Fruit fly (Drosophila melanogaster) whole organism, embryonic: ENCODE measurements around the gene Sec20.

Experiments used
- CG10274 ChIP-seq: fragments of 200-800 bp; sonication (Bioruptor generic); optimal IDR thresholded peaks from 3 replicates; lab custom pipeline; 2017; ENCODE audit warnings: missing biosample characterization, mild to moderate bottlenecking, missing genetic modification characterization
- CG11398 ChIP-seq: fragments of 200-800 bp; sonication (Bioruptor generic); optimal IDR thresholded peaks from 2 replicates; lab custom pipeline; 2016; ENCODE audit warnings: missing biosample characterization, missing genetic modification characterization
- CG14965 ChIP-seq: fragments of 200-800 bp; sonication (Bioruptor generic); optimal IDR thresholded peaks from 2 replicates; lab custom pipeline; 2016; ENCODE audit warnings: missing biosample characterization, missing genetic modification characterization, borderline replicate concordance
- CG32772 ChIP-seq: fragments of 200-800 bp; sonication (Bioruptor generic); IDR thresholded peaks from 2 replicates; pipeline ENCODE4 v1.3.6; 2022; ENCODE audit warnings: missing biosample characterization, missing genetic modification characterization
- CrebB ChIP-seq: fragments of 200-800 bp; sonication (Bioruptor generic); optimal IDR thresholded peaks from 3 replicates; lab custom pipeline; 2018; ENCODE audit warnings: missing biosample characterization, mild to moderate bottlenecking, missing genetic modification characterization
- Hr78 ChIP-seq, 2 experiments: fragments of 200-800 bp in 1 of 2; fragments of >200 bp in 1 of 2; sonication (Bioruptor generic) in 1 of 2; optimal IDR thresholded peaks; 2 replicates each; lab custom pipeline; 2017 to 2019; ENCODE audit warnings: missing biosample characterization in 2 of 2, missing genetic modification characterization in 2 of 2, mild to moderate bottlenecking in 1 of 2, moderate library complexity in 1 of 2
- dati ChIP-seq: fragments of 200-800 bp; sonication (Bioruptor generic); IDR thresholded peaks from 2 replicates; pipeline ENCODE4 v1.3.6; 2022; ENCODE audit warnings: missing biosample characterization, missing genetic modification characterization
- hbn ChIP-seq: fragments of 200-800 bp; sonication (Bioruptor generic); IDR thresholded peaks from 2 replicates; pipeline ENCODE4 v1.3.6; 2022; ENCODE audit warnings: missing biosample characterization, missing genetic modification characterization; ENCODE audit not compliant: partially characterized antibody
- sc ChIP-seq, 3 experiments: fragments of >200 bp in 2 of 3; fragments of 200-800 bp in 1 of 3; sonication (Bioruptor generic) in 1 of 3; optimal IDR thresholded peaks; 2 replicates in 2 of 3; 3 replicates in 1 of 3; lab custom pipeline; 2017; ENCODE audit warnings: mild to moderate bottlenecking in 1 of 3, missing biosample characterization in 1 of 3, missing genetic modification characterization in 1 of 3, missing genetic modification reagents in 1 of 3
- tgo ChIP-seq: fragments of 200-800 bp; sonication (Bioruptor generic); IDR thresholded peaks from 3 replicates; pipeline ENCODE4 v1.3.6; 2022; ENCODE audit warnings: missing biosample characterization, missing genetic modification characterization
- tin ChIP-seq: fragments of 200-800 bp; sonication (Bioruptor generic); optimal IDR thresholded peaks from 3 replicates; lab custom pipeline; 2016; ENCODE audit warnings: missing biosample characterization, missing genetic modification characterization

- TF ChIP-seq dati (GFP tag; lab: Robert Waterston, UW), result no peak
- TF ChIP-seq CG32772, result no peak
- TF ChIP-seq CG11398 (GFP tag; lab: Kevin White, UChicago), result no peak
- no peak for TF ChIP-seq sc (optimal IDR thresholded peaks at IDR 0.05; lab: Kevin White, UChicago)
- no peak for TF ChIP-seq sc (GFP tag; optimal IDR thresholded peaks at IDR 0.05; lab: Kevin White, UChicago)
- no peak for TF ChIP-seq tgo (GFP tag; lab: Robert Waterston, UW)
- no peak for TF ChIP-seq CrebB (tag; lab: Kevin White, UChicago)
- TF ChIP-seq CG10274 (GFP tag; lab: Kevin White, UChicago), result no peak
- TF ChIP-seq Hr78 (GFP tag; optimal IDR thresholded peaks at IDR 0.05; lab: Kevin White, UChicago), result no peak
- TF ChIP-seq hbn (GFP tag; lab: Robert Waterston, UW), result no peak
- no peak for TF ChIP-seq CG14965
- TF ChIP-seq tin (GFP tag; lab: Kevin White, UChicago), result no peak
Measured at dm6 chr3R:5846570-5847270, 22.4 kb upstream of the Sec20 start, which contains the start of gene CG14676.
